Fruit fly (Drosophila melanogaster) whole organism, embryonic: Measurements from ENCODE around the gene CG32816.

Source experiments
- ATbp ChIP-seq: fragments of 200-800 bp; sonication (Bioruptor generic); optimal IDR thresholded peaks from 2 replicates; lab custom pipeline; 2017; ENCODE audit warnings: missing biosample characterization, mild to moderate bottlenecking, missing genetic modification characterization, missing genetic modification reagents
- Awh ChIP-seq: fragments of 200-800 bp; sonication (Bioruptor generic); IDR thresholded peaks from 2 replicates; pipeline ENCODE4, ENCODE4 v1.3.6; 2022; ENCODE audit warnings: missing biosample characterization, missing genetic modification characterization
- B-H1 ChIP-seq: fragments of 200-800 bp; sonication (Bioruptor generic); IDR thresholded peaks from 3 replicates; pipeline ENCODE4 v1.3.6; 2022; ENCODE audit warnings: missing biosample characterization, missing genetic modification characterization
- CG1024 ChIP-seq: fragments of 200-800 bp; sonication (Bioruptor generic); IDR thresholded peaks from 2 replicates; pipeline ENCODE4 v1.3.6; 2022; ENCODE audit warnings: missing biosample characterization, missing genetic modification characterization
- CG10543 ChIP-seq: fragments of 200-800 bp; sonication (Bioruptor generic); optimal IDR thresholded peaks from 3 replicates; lab custom pipeline; 2017; ENCODE audit warnings: missing biosample characterization, mild to moderate bottlenecking, missing genetic modification characterization, moderate library complexity
- CG10979 ChIP-seq: fragments of 200-800 bp; sonication (Bioruptor generic); optimal IDR thresholded peaks from 2 replicates; lab custom pipeline; 2018; ENCODE audit warnings: missing biosample characterization, mild to moderate bottlenecking, missing genetic modification characterization, moderate library complexity
- CG12104 ChIP-seq: fragments of 200-800 bp; sonication (Bioruptor generic); optimal IDR thresholded peaks from 3 replicates; lab custom pipeline; 2016; ENCODE audit warnings: missing biosample characterization, missing genetic modification characterization
- CG17612 ChIP-seq: fragments of 200-800 bp; sonication (Bioruptor generic); IDR thresholded peaks from 2 replicates; pipeline ENCODE4 v1.3.6; 2022; ENCODE audit warnings: missing biosample characterization, missing genetic modification characterization
- CG31365 ChIP-seq: fragments of 200-800 bp; sonication (Bioruptor generic); optimal IDR thresholded peaks from 2 replicates; lab custom pipeline; 2018; ENCODE audit warnings: missing biosample characterization, mild to moderate bottlenecking, missing genetic modification characterization
- CG3281 ChIP-seq: fragments of 200-800 bp; sonication (Bioruptor generic); optimal IDR thresholded peaks from 3 replicates; lab custom pipeline; 2017; ENCODE audit warnings: missing biosample characterization, mild to moderate bottlenecking, missing genetic modification characterization
- CG34422 ChIP-seq: fragments of 200-800 bp; sonication (Bioruptor generic); IDR thresholded peaks from 3 replicates; pipeline ENCODE4 v1.3.6; 2022; ENCODE audit warnings: missing biosample characterization, missing genetic modification characterization
- CG3726 ChIP-seq: fragments of 200-800 bp; sonication (Bioruptor generic); IDR thresholded peaks from 3 replicates; pipeline ENCODE4, ENCODE4 v1.3.6; 2022; ENCODE audit warnings: missing biosample characterization, missing genetic modification characterization
- CG42726 ChIP-seq: fragments of 200-800 bp; sonication (Bioruptor generic); IDR thresholded peaks from 2 replicates; pipeline ENCODE4 v1.3.6; 2022; ENCODE audit warnings: missing biosample characterization, missing genetic modification characterization; ENCODE audit not compliant: partially characterized antibody
- CG4404 ChIP-seq: fragments of 200-800 bp; sonication (Bioruptor generic); IDR thresholded peaks from 2 replicates; pipeline ENCODE4 v1.3.6; 2022; ENCODE audit warnings: missing biosample characterization, missing genetic modification characterization
- CG7357 ChIP-seq: fragments of 200-800 bp; sonication (Bioruptor generic); IDR thresholded peaks from 3 replicates; pipeline ENCODE4 v1.3.6; 2022; ENCODE audit warnings: missing biosample characterization, missing genetic modification characterization
- CG7987 ChIP-seq: fragments of 200-800 bp; sonication (Bioruptor generic); optimal IDR thresholded peaks from 2 replicates; lab custom pipeline; 2018; ENCODE audit warnings: missing biosample characterization, mild to moderate bottlenecking, missing genetic modification characterization, moderate library complexity
- CG9609 ChIP-seq: fragments of 200-800 bp; sonication (Bioruptor generic); optimal IDR thresholded peaks from 3 replicates; lab custom pipeline; 2016; ENCODE audit warnings: missing biosample characterization, missing genetic modification characterization
- Ets65A ChIP-seq: fragments of 200-800 bp; sonication (Bioruptor generic); peaks from one replicate; lab custom pipeline; 2016; ENCODE audit warnings: missing biosample characterization, missing genetic modification characterization
- Fer1 ChIP-seq: fragments of 200-800 bp; sonication (Bioruptor generic); optimal IDR thresholded peaks from 2 replicates; lab custom pipeline; 2017; ENCODE audit warnings: missing biosample characterization, mild to moderate bottlenecking, missing genetic modification characterization
- HLHmδ ChIP-seq: fragments of 200-800 bp; sonication (Bioruptor generic); optimal IDR thresholded peaks from 2 replicates; lab custom pipeline; 2018; ENCODE audit warnings: missing biosample characterization, mild to moderate bottlenecking, missing genetic modification characterization, moderate library complexity
- HmgD ChIP-seq: fragments of 200-800 bp; sonication (Bioruptor generic); optimal IDR thresholded peaks from 3 replicates; lab custom pipeline; 2016; ENCODE audit warnings: missing biosample characterization, missing genetic modification characterization
- Hmx ChIP-seq: fragments of 200-800 bp; sonication (Bioruptor generic); optimal IDR thresholded peaks from 2 replicates; lab custom pipeline; 2016; ENCODE audit warnings: missing biosample characterization, missing genetic modification characterization
- Lpt ChIP-seq: fragments of >200 bp; optimal IDR thresholded peaks from 2 replicates; lab custom pipeline; 2018; ENCODE audit warnings: missing biosample characterization, missing genetic modification characterization
- Max ChIP-seq: fragments of 200-800 bp; sonication (Bioruptor generic); optimal IDR thresholded peaks from 2 replicates; lab custom pipeline; 2016; ENCODE audit warnings: missing biosample characterization, mild to moderate bottlenecking, missing genetic modification characterization
- PHDP ChIP-seq: fragments of 200-800 bp; sonication (Bioruptor generic); optimal IDR thresholded peaks from 3 replicates; lab custom pipeline; 2018; ENCODE audit warnings: missing biosample characterization, mild to moderate bottlenecking, missing genetic modification characterization, moderate library complexity
- Sox102F ChIP-seq: fragments of 200-800 bp; sonication (Bioruptor generic); optimal IDR thresholded peaks from 2 replicates; lab custom pipeline; 2018; ENCODE audit warnings: missing biosample characterization, mild to moderate bottlenecking, missing genetic modification characterization, moderate library complexity
- YL-1 ChIP-seq: fragments of 200-800 bp; sonication (Bioruptor generic); optimal IDR thresholded peaks from 3 replicates; lab custom pipeline; 2017; ENCODE audit warnings: missing biosample characterization, mild to moderate bottlenecking, missing genetic modification characterization
- ab ChIP-seq: fragments of 200-800 bp; sonication (Bioruptor generic); optimal IDR thresholded peaks from 2 replicates; lab custom pipeline; 2016; ENCODE audit warnings: missing biosample characterization, missing genetic modification characterization
- ara ChIP-seq: fragments of 200-800 bp; sonication (Bioruptor generic); IDR thresholded peaks from 2 replicates; pipeline ENCODE4 v1.3.6; 2022; ENCODE audit warnings: missing biosample characterization, missing genetic modification characterization
- caup ChIP-seq: fragments of 200-800 bp; sonication (Bioruptor generic); optimal IDR thresholded peaks from 3 replicates; lab custom pipeline; 2017; ENCODE audit warnings: missing biosample characterization, mild to moderate bottlenecking, missing genetic modification characterization, moderate library complexity; ENCODE audit not compliant: severe bottlenecking
- chinmo ChIP-seq: fragments of 200-800 bp; sonication (Bioruptor generic); IDR thresholded peaks from 4 replicates; pipeline ENCODE4 v1.3.6; 2022; ENCODE audit warnings: missing biosample characterization, missing genetic modification characterization; ENCODE audit not compliant: partially characterized antibody
- crc ChIP-seq: fragments of 200-800 bp; sonication (Bioruptor generic); optimal IDR thresholded peaks from 2 replicates; lab custom pipeline; 2016; ENCODE audit warnings: missing biosample characterization, missing genetic modification characterization
- dan ChIP-seq: fragments of 200-800 bp; sonication (Bioruptor generic); IDR thresholded peaks from 2 replicates; pipeline ENCODE4 v1.3.6; 2022; ENCODE audit warnings: missing biosample characterization, missing genetic modification characterization
- emc ChIP-seq: fragments of 200-800 bp; sonication (Bioruptor generic); optimal IDR thresholded peaks from 2 replicates; lab custom pipeline; 2016; ENCODE audit warnings: missing biosample characterization, missing genetic modification characterization
- gem ChIP-seq: fragments of 200-800 bp; sonication (Bioruptor generic); optimal IDR thresholded peaks from 2 replicates; lab custom pipeline; 2019; ENCODE audit warnings: missing biosample characterization, mild to moderate bottlenecking, missing genetic modification characterization, moderate library complexity
- grn ChIP-seq: fragments of 200-800 bp; sonication (Bioruptor generic); optimal IDR thresholded peaks from 3 replicates; lab custom pipeline; 2017; ENCODE audit warnings: missing biosample characterization, missing genetic modification characterization
- gsb ChIP-seq: fragments of 200-800 bp; sonication (Bioruptor generic); IDR thresholded peaks from 2 replicates; pipeline ENCODE4 v1.3.6; 2022; ENCODE audit warnings: missing biosample characterization, missing genetic modification characterization
- gsb-n ChIP-seq: fragments of 200-800 bp; sonication (Bioruptor generic); optimal IDR thresholded peaks from 3 replicates; lab custom pipeline; 2018; ENCODE audit warnings: missing biosample characterization, mild to moderate bottlenecking, missing genetic modification characterization
- insv ChIP-seq, 2 experiments: fragments of 200-800 bp; sonication (Bioruptor generic); optimal IDR thresholded peaks; 3 replicates each; lab custom pipeline; 2016 to 2018; ENCODE audit warnings: missing biosample characterization in 2 of 2, missing genetic modification characterization in 2 of 2
- lilli ChIP-seq: fragments of 200-800 bp; sonication (Bioruptor generic); optimal IDR thresholded peaks from 3 replicates; lab custom pipeline; 2016; ENCODE audit warnings: missing biosample characterization, missing genetic modification characterization
- nerfin-1 ChIP-seq: fragments of 200-800 bp; sonication (Bioruptor generic); optimal IDR thresholded peaks from 3 replicates; lab custom pipeline; 2019; ENCODE audit warnings: missing biosample characterization, mild to moderate bottlenecking, missing genetic modification characterization, moderate library complexity
- oc ChIP-seq: fragments of 200-800 bp; sonication (Bioruptor generic); optimal IDR thresholded peaks from 2 replicates; lab custom pipeline; 2018; ENCODE audit warnings: missing biosample characterization, mild to moderate bottlenecking, missing genetic modification characterization, moderate library complexity
- pros ChIP-seq: fragments of 200-800 bp; sonication (Bioruptor generic); optimal IDR thresholded peaks from 3 replicates; lab custom pipeline; 2019; ENCODE audit warnings: missing biosample characterization, mild to moderate bottlenecking, missing genetic modification characterization, moderate library complexity
- ro ChIP-seq: fragments of 200-800 bp; sonication (Bioruptor generic); IDR thresholded peaks from 2 replicates; pipeline ENCODE4 v1.3.6; 2022; ENCODE audit warnings: missing biosample characterization, missing genetic modification characterization
- sima ChIP-seq: fragments of 200-800 bp; sonication (Bioruptor generic); optimal IDR thresholded peaks from 2 replicates; lab custom pipeline; 2016; ENCODE audit warnings: missing biosample characterization, missing genetic modification characterization
- sr ChIP-seq: fragments of 200-800 bp; sonication (Bioruptor generic); IDR thresholded peaks from 3 replicates; pipeline ENCODE4 v1.3.6; 2022; ENCODE audit warnings: missing biosample characterization, missing genetic modification characterization
- stwl ChIP-seq: fragments of 200-800 bp; sonication (Bioruptor generic); optimal IDR thresholded peaks from 3 replicates; lab custom pipeline; 2018; ENCODE audit warnings: missing biosample characterization, mild to moderate bottlenecking, missing genetic modification characterization, moderate library complexity
- tgo ChIP-seq: fragments of 200-800 bp; sonication (Bioruptor generic); IDR thresholded peaks from 3 replicates; pipeline ENCODE4 v1.3.6; 2022; ENCODE audit warnings: missing biosample characterization, missing genetic modification characterization
- unpg ChIP-seq: fragments of 200-800 bp; sonication (Bioruptor generic); optimal IDR thresholded peaks from 3 replicates; lab custom pipeline; 2018; ENCODE audit warnings: missing biosample characterization, mild to moderate bottlenecking, missing genetic modification characterization, moderate library complexity
- vfl ChIP-seq: fragments of 200-800 bp; sonication (Bioruptor generic); optimal IDR thresholded peaks from 2 replicates; lab custom pipeline; 2016; ENCODE audit warnings: missing biosample characterization, missing genetic modification characterization

Gene CG32816

DNA sequence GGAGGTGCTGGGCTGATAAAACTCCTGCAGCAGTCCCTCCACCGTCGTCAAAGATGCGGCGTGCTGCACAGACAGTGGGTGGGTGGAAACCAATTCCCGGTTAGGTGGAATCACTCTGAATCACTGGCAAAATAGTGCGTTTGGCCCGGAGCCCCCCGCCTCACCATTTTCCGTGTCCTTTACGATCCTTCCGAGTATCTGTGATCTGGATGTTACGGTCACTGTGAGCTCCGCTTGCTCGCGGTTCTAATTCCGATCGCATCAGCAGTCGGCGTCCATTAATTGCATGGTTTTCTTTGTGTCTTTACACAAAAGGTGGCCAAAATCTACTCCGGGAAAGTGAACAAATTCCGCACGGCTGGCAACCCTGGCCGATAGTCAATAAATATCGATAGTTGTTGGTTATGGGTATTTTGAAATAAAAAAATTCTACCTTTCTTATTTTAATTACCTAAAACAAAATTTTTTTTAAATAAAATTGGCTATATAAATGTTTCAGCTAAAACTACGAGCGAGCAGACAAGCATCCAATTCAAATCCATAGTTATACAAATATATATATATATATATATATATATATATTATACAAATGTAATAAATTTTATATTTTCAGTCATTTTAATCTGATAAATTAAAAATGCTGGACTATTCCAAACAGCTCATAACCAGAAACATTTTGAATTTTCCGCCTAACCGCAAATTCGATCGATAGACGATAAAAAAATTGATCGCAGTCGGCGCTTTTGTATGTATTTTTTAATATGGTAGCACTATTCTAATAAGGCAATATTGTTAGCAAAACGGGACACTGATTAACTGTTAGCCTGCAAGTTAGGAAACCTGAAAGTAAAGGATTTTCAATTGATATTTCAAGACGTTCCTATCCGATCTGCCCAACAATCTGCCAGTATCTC, 6.0 kb upstream of the CG32816 start, which contains the start of the genes ebo and CG13373 (continued):
- peak; percentile 1 for TF ChIP-seq stwl
- TF ChIP-seq Max (GFP tag; lab: Kevin White, UChicago) = no peak
- TF ChIP-seq CG17612 (GFP tag; lab: Robert Waterston, UW) = no peak
- TF ChIP-seq nerfin-1 (tag; lab: Kevin White, UChicago) = no peak
- TF ChIP-seq PHDP (tag; lab: Kevin White, UChicago) = peak; percentile 47
- 0 out of 4 replicates have a peak, but pooled peaks have one; percentile 29 for TF ChIP-seq chinmo (GFP tag; lab: Robert Waterston, UW)
- TF ChIP-seq Lpt (GFP tag; lab: Kevin White, UChicago) = no peak
- TF ChIP-seq sima (GFP tag; lab: Kevin White, UChicago) = no peak
- TF ChIP-seq YL-1 (GFP tag; lab: Kevin White, UChicago) = no peak
- peak; percentile 56 for TF ChIP-seq unpg (GFP tag; lab: Kevin White, UChicago)
- no peak for TF ChIP-seq CG7987
- TF ChIP-seq Sox102F (GFP tag; lab: Kevin White, UChicago) = no peak
- no peak for TF ChIP-seq HmgD (GFP tag; lab: Kevin White, UChicago)
- no peak for TF ChIP-seq ATbp
- TF ChIP-seq CG4404 (GFP tag; lab: Robert Waterston, UW) = no peak
- TF ChIP-seq CG1024 (GFP tag; lab: Robert Waterston, UW) = no peak
- TF ChIP-seq CG3726 (GFP tag; lab: Robert Waterston, UW) = no peak
- no peak for TF ChIP-seq Hmx
- TF ChIP-seq dan (GFP tag; lab: Robert Waterston, UW) = no peak
- no peak for TF ChIP-seq CG9609 (GFP tag; lab: Kevin White, UChicago)
- peak; percentile 50; the same call in 1 of the 3 replicates for TF ChIP-seq CG34422 (GFP tag; lab: Robert Waterston, UW)
- TF ChIP-seq caup = peak; percentile 16
- TF ChIP-seq Awh (GFP tag; lab: Robert Waterston, UW) = no peak
- no peak for TF ChIP-seq grn
- peak; percentile 19 for TF ChIP-seq Fer1
- no peak for TF ChIP-seq ro (GFP tag; lab: Robert Waterston, UW)
- TF ChIP-seq B-H1 (GFP tag; lab: Robert Waterston, UW) = no peak
- TF ChIP-seq ab (GFP tag; lab: Kevin White, UChicago) = no peak
- no peak for TF ChIP-seq sr (GFP tag; lab: Robert Waterston, UW)
- TF ChIP-seq oc = no peak
- TF ChIP-seq pros = no peak
- no peak for TF ChIP-seq vfl (GFP tag; lab: Kevin White, UChicago)
- peak; percentile 29 for TF ChIP-seq lilli (GFP tag; lab: Kevin White, UChicago)
- TF ChIP-seq gsb (GFP tag; lab: Robert Waterston, UW) = no peak
- TF ChIP-seq CG42726 (GFP tag; lab: Robert Waterston, UW) = no peak
- no peak for TF ChIP-seq gem
- no peak for TF ChIP-seq emc
- TF ChIP-seq gsb-n = no peak
- TF ChIP-seq tgo (GFP tag; lab: Robert Waterston, UW) = no peak
- TF ChIP-seq ara (GFP tag; lab: Robert Waterston, UW) = no peak
- peak in 1 of 2 experiments; percentile 71 for TF ChIP-seq insv (GFP tag; optimal IDR thresholded peaks at IDR 0.05; lab: Kevin White, UChicago)
- TF ChIP-seq CG31365 (tag; lab: Kevin White, UChicago) = no peak
- TF ChIP-seq crc (GFP tag; lab: Kevin White, UChicago) = no peak
- TF ChIP-seq CG10979 (tag; lab: Kevin White, UChicago) = no peak
- TF ChIP-seq Ets65A (GFP tag; lab: Kevin White, UChicago) = peak; percentile 91
- TF ChIP-seq HLHmδ (GFP tag; lab: Kevin White, UChicago) = no peak
- no peak for TF ChIP-seq CG7357
- no peak for TF ChIP-seq CG10543 (GFP tag; lab: Kevin White, UChicago)
- TF ChIP-seq CG12104 (GFP tag; lab: Kevin White, UChicago) = no peak
- TF ChIP-seq CG3281 (GFP tag; lab: Kevin White, UChicago) = no peak
